Fruit fly (Drosophila melanogaster) whole organism, embryonic: Measurements from ENCODE around the gene CG15498.

ENCODE experiments used
- Atf-2 ChIP-seq: fragments of 200-800 bp; sonication (Bioruptor generic); optimal IDR thresholded peaks from 2 replicates; lab custom pipeline; 2016; ENCODE audit warnings: missing biosample characterization, missing genetic modification characterization
- Awh ChIP-seq: fragments of 200-800 bp; sonication (Bioruptor generic); IDR thresholded peaks from 2 replicates; pipeline ENCODE4, ENCODE4 v1.3.6; 2022; ENCODE audit warnings: missing biosample characterization, missing genetic modification characterization
- CG10267 ChIP-seq: fragments of 200-800 bp; sonication (Bioruptor generic); optimal IDR thresholded peaks from 2 replicates; lab custom pipeline; 2018; ENCODE audit warnings: missing biosample characterization, mild to moderate bottlenecking, missing genetic modification characterization, moderate library complexity
- CG13296 ChIP-seq: fragments of 200-800 bp; sonication (Bioruptor generic); optimal IDR thresholded peaks from 3 replicates; lab custom pipeline; 2018; ENCODE audit warnings: missing biosample characterization, mild to moderate bottlenecking, missing genetic modification characterization
- CG13624 ChIP-seq: fragments of 200-800 bp; sonication (Bioruptor generic); optimal IDR thresholded peaks from 2 replicates; lab custom pipeline; 2016; ENCODE audit warnings: missing biosample characterization, missing genetic modification characterization
- CG13775 ChIP-seq: fragments of 200-800 bp; sonication (Bioruptor generic); optimal IDR thresholded peaks from 3 replicates; lab custom pipeline; 2017; ENCODE audit warnings: missing biosample characterization, mild to moderate bottlenecking, missing genetic modification characterization
- CG14965 ChIP-seq: fragments of 200-800 bp; sonication (Bioruptor generic); optimal IDR thresholded peaks from 2 replicates; lab custom pipeline; 2016; ENCODE audit warnings: missing biosample characterization, missing genetic modification characterization, borderline replicate concordance
- CG15514 ChIP-seq: fragments of 200-800 bp; sonication (Bioruptor generic); optimal IDR thresholded peaks from 3 replicates; lab custom pipeline; 2017; ENCODE audit warnings: missing biosample characterization, missing genetic modification characterization, mild to moderate bottlenecking, moderate library complexity, missing genetic modification reagents
- CG15601 ChIP-seq: fragments of 200-800 bp; sonication (Bioruptor generic); optimal IDR thresholded peaks from 3 replicates; lab custom pipeline; 2019; ENCODE audit warnings: missing biosample characterization, mild to moderate bottlenecking, missing genetic modification characterization, moderate library complexity
- CG1647 ChIP-seq: fragments of 200-800 bp; sonication (Bioruptor generic); optimal IDR thresholded peaks from 3 replicates; lab custom pipeline; 2016; ENCODE audit warnings: missing biosample characterization, missing genetic modification characterization
- CG2199 ChIP-seq: fragments of 200-800 bp; sonication (Bioruptor generic); IDR thresholded peaks from 3 replicates; pipeline ENCODE4 v1.3.6; 2022; ENCODE audit warnings: missing biosample characterization, missing genetic modification characterization
- CG42726 ChIP-seq: fragments of 200-800 bp; sonication (Bioruptor generic); IDR thresholded peaks from 2 replicates; pipeline ENCODE4 v1.3.6; 2022; ENCODE audit warnings: missing biosample characterization, missing genetic modification characterization; ENCODE audit not compliant: partially characterized antibody
- CG6254 ChIP-seq: fragments of 200-800 bp; sonication (Bioruptor generic); optimal IDR thresholded peaks from 3 replicates; lab custom pipeline; 2017; ENCODE audit warnings: mild to moderate bottlenecking, missing biosample characterization, missing genetic modification reagents, missing genetic modification characterization
- CG7271 ChIP-seq: fragments of 200-800 bp; sonication (Bioruptor generic); optimal IDR thresholded peaks from 2 replicates; lab custom pipeline; 2018; ENCODE audit warnings: missing biosample characterization, mild to moderate bottlenecking, missing genetic modification characterization, moderate library complexity
- CG8089 ChIP-seq: fragments of 200-800 bp; sonication (Bioruptor generic); optimal IDR thresholded peaks from 3 replicates; lab custom pipeline; 2016; ENCODE audit warnings: missing biosample characterization, missing genetic modification characterization
- CG8388 ChIP-seq: fragments of 200-800 bp; sonication (Bioruptor generic); optimal IDR thresholded peaks from 2 replicates; lab custom pipeline; 2019; ENCODE audit warnings: missing biosample characterization, mild to moderate bottlenecking, missing genetic modification characterization, moderate library complexity
- CG9609 ChIP-seq: fragments of 200-800 bp; sonication (Bioruptor generic); optimal IDR thresholded peaks from 3 replicates; lab custom pipeline; 2016; ENCODE audit warnings: missing biosample characterization, missing genetic modification characterization
- CG9817 ChIP-seq: fragments of 200-800 bp; sonication (Bioruptor generic); optimal IDR thresholded peaks from 2 replicates; lab custom pipeline; 2018; ENCODE audit warnings: missing biosample characterization, mild to moderate bottlenecking, missing genetic modification characterization, moderate library complexity
- Camta ChIP-seq: fragments of 200-800 bp; sonication (Bioruptor generic); optimal IDR thresholded peaks from 2 replicates; lab custom pipeline; 2016; ENCODE audit warnings: missing biosample characterization, missing genetic modification characterization
- Chrac-16 ChIP-seq: fragments of 200-800 bp; sonication (Bioruptor generic); optimal IDR thresholded peaks from 3 replicates; lab custom pipeline; 2016; ENCODE audit warnings: missing biosample characterization, missing genetic modification characterization
- Dip3 ChIP-seq: fragments of 200-800 bp; sonication (Bioruptor generic); optimal IDR thresholded peaks from 3 replicates; lab custom pipeline; 2016; ENCODE audit warnings: missing biosample characterization, missing genetic modification characterization
- Fer1 ChIP-seq: fragments of 200-800 bp; sonication (Bioruptor generic); optimal IDR thresholded peaks from 2 replicates; lab custom pipeline; 2017; ENCODE audit warnings: missing biosample characterization, mild to moderate bottlenecking, missing genetic modification characterization
- Gsc ChIP-seq: fragments of 200-800 bp; sonication (Bioruptor generic); IDR thresholded peaks from 2 replicates; pipeline ENCODE4 v1.3.6; 2022; ENCODE audit warnings: missing biosample characterization, missing genetic modification characterization
- Kr ChIP-seq: fragments of 200-800 bp; sonication (Bioruptor generic); optimal IDR thresholded peaks from 2 replicates; lab custom pipeline; 2017; ENCODE audit warnings: missing biosample characterization, mild to moderate bottlenecking, missing genetic modification characterization
- Lhr ChIP-seq: fragments of 200-800 bp; sonication (Bioruptor generic); optimal IDR thresholded peaks from 3 replicates; lab custom pipeline; 2017; ENCODE audit warnings: mild to moderate bottlenecking, missing biosample characterization, missing genetic modification reagents, missing genetic modification characterization
- MBD-R2 ChIP-seq: fragments of 200-800 bp; sonication (Bioruptor generic); IDR thresholded peaks from 2 replicates; pipeline ENCODE4 v1.3.6; 2022; ENCODE audit warnings: missing biosample characterization, missing genetic modification characterization
- NFAT ChIP-seq: fragments of 200-800 bp; sonication (Bioruptor generic); IDR thresholded peaks from 2 replicates; pipeline ENCODE4 v1.3.6; 2022; ENCODE audit warnings: missing biosample characterization, missing genetic modification characterization
- NK7.1 ChIP-seq: fragments of 200-800 bp; sonication (Bioruptor generic); optimal IDR thresholded peaks from 3 replicates; lab custom pipeline; 2016; ENCODE audit warnings: missing biosample characterization, missing genetic modification characterization
- NfI ChIP-seq: fragments of 200-800 bp; sonication (Bioruptor generic); optimal IDR thresholded peaks from 3 replicates; lab custom pipeline; 2018; ENCODE audit warnings: missing biosample characterization, mild to moderate bottlenecking, missing genetic modification characterization, moderate library complexity
- Opbp ChIP-seq: fragments of 200-800 bp; sonication (Bioruptor generic); IDR thresholded peaks from 3 replicates; pipeline ENCODE4 v1.3.6; 2022; ENCODE audit warnings: missing biosample characterization, missing genetic modification characterization; ENCODE audit not compliant: partially characterized antibody
- Sox100B ChIP-seq: fragments of 200-800 bp; sonication (Bioruptor generic); optimal IDR thresholded peaks from 3 replicates; lab custom pipeline; 2018; ENCODE audit warnings: missing biosample characterization, mild to moderate bottlenecking, missing genetic modification characterization
- Ssrp ChIP-seq: fragments of 200-800 bp; sonication (Bioruptor generic); optimal IDR thresholded peaks from 2 replicates; lab custom pipeline; 2018; ENCODE audit warnings: missing biosample characterization, mild to moderate bottlenecking, missing genetic modification characterization, moderate library complexity
- YL-1 ChIP-seq: fragments of 200-800 bp; sonication (Bioruptor generic); optimal IDR thresholded peaks from 3 replicates; lab custom pipeline; 2017; ENCODE audit warnings: missing biosample characterization, mild to moderate bottlenecking, missing genetic modification characterization
- ac ChIP-seq: fragments of 200-800 bp; sonication (Bioruptor generic); optimal IDR thresholded peaks from 3 replicates; lab custom pipeline; 2017; ENCODE audit warnings: missing biosample characterization, mild to moderate bottlenecking, missing genetic modification characterization
- br ChIP-seq: fragments of >200 bp; optimal IDR thresholded peaks from 2 replicates; lab custom pipeline; 2017
- cato ChIP-seq: fragments of 200-800 bp; sonication (Bioruptor generic); optimal IDR thresholded peaks from 2 replicates; lab custom pipeline; 2016; ENCODE audit warnings: missing biosample characterization, missing genetic modification characterization, borderline replicate concordance
- ci ChIP-seq: fragments of 200-800 bp; sonication (Bioruptor generic); IDR thresholded peaks from 3 replicates; pipeline ENCODE4 v1.3.6; 2022; ENCODE audit warnings: missing biosample characterization, missing genetic modification characterization
- croc ChIP-seq: fragments of 200-800 bp; sonication (Bioruptor generic); conservative IDR thresholded peaks from 3 replicates; pipeline ENCODE4 v1.3.6; 2022; ENCODE audit warnings: missing biosample characterization, missing genetic modification characterization
- danr ChIP-seq: fragments of 200-800 bp; sonication (Bioruptor generic); IDR thresholded peaks from 2 replicates; pipeline ENCODE4 v1.3.6; 2022; ENCODE audit warnings: missing biosample characterization, missing genetic modification characterization
- eve ChIP-seq, 2 experiments: fragments of >200 bp; optimal IDR thresholded peaks; 2 replicates each; lab custom pipeline; 2017; ENCODE audit warnings: missing biosample characterization in 2 of 2, missing genetic modification characterization in 2 of 2
- eyg ChIP-seq: fragments of 200-800 bp; sonication (Bioruptor generic); optimal IDR thresholded peaks from 3 replicates; lab custom pipeline; 2016; ENCODE audit warnings: missing biosample characterization, missing genetic modification characterization
- gsb-n ChIP-seq: fragments of 200-800 bp; sonication (Bioruptor generic); optimal IDR thresholded peaks from 3 replicates; lab custom pipeline; 2018; ENCODE audit warnings: missing biosample characterization, mild to moderate bottlenecking, missing genetic modification characterization
- hth ChIP-seq: fragments of >200 bp; optimal IDR thresholded peaks from 2 replicates; lab custom pipeline; 2017; ENCODE audit warnings: inconsistent platforms
- mam ChIP-seq: fragments of 200-800 bp; sonication (Bioruptor generic); optimal IDR thresholded peaks from 3 replicates; lab custom pipeline; 2016; ENCODE audit warnings: missing biosample characterization, missing genetic modification characterization
- pb ChIP-seq: fragments of 200-800 bp; sonication (Bioruptor generic); optimal IDR thresholded peaks from 3 replicates; lab custom pipeline; 2016; ENCODE audit warnings: missing biosample characterization, missing genetic modification characterization
- row ChIP-seq: fragments of 200-800 bp; sonication (Bioruptor generic); IDR thresholded peaks from 3 replicates; pipeline ENCODE4 v1.3.6; 2022; ENCODE audit warnings: missing biosample characterization, missing genetic modification characterization
- sens ChIP-seq: fragments of 200-800 bp; sonication (Bioruptor generic); peaks from one replicate; lab custom pipeline; 2016; ENCODE audit warnings: missing biosample characterization, missing genetic modification characterization
- slbo ChIP-seq: fragments of 200-800 bp; sonication (Bioruptor generic); IDR thresholded peaks from 2 replicates; pipeline ENCODE4 v1.3.6; 2022; ENCODE audit warnings: missing biosample characterization, missing genetic modification characterization
- sob ChIP-seq: fragments of 200-800 bp; sonication (Bioruptor generic); IDR thresholded peaks from 2 replicates; pipeline ENCODE4 v1.3.6; 2022; ENCODE audit warnings: missing biosample characterization, missing genetic modification characterization
- trem ChIP-seq: fragments of 200-800 bp; optimal IDR thresholded peaks from 3 replicates; lab custom pipeline; 2019; ENCODE audit warnings: missing biosample characterization, mild to moderate bottlenecking, missing genetic modification characterization, moderate library complexity
- wor ChIP-seq: fragments of 200-800 bp; sonication (Bioruptor generic); IDR thresholded peaks from 2 replicates; pipeline ENCODE4 v1.3.6; 2022; ENCODE audit warnings: missing biosample characterization, missing genetic modification characterization
- z ChIP-seq: fragments of 200-800 bp; sonication (Bioruptor generic); IDR thresholded peaks from 3 replicates; pipeline ENCODE4 v1.3.6; 2022; ENCODE audit warnings: missing biosample characterization, missing genetic modification characterization

The CG15498 gene

DNA sequence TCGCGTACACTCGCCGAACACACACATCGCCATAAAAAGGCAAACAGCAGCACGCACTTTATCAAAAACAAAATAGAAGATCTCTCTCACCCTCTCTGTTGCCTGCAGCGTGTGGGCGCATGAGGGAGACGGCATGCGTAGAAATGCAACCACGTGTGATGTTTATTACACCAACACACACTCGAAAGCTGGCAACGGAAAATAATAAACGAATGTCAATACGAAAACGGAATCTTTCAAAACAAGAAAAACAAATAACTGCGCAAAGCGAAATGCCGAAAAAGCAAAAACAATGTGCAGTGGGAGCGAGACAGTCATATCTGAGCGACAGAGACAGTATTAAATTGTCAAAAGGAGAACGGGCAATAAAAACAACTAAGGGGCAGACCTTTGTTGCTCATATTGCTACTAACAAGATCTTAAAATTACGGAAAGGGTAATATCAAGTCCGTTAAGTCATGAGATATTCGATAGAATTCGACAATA lies 44.4 kb upstream of the CG15498 start (continued):
- TF ChIP-seq NfI (GFP tag; lab: Kevin White, UChicago) (peak; percentile 53), NK7.1 (GFP tag; lab: Kevin White, UChicago) (peak; percentile 87), CG9609 (GFP tag; lab: Kevin White, UChicago) (peak; percentile 52), YL-1 (GFP tag; lab: Kevin White, UChicago) (peak; percentile 72), hth (lab: Kevin White, UChicago) (no peak), CG10267 (tag; lab: Kevin White, UChicago) (peak; percentile 27), CG2199 (GFP tag; lab: Robert Waterston, UW) (no peak), eyg (GFP tag; lab: Kevin White, UChicago) (peak; percentile 87), Lhr (peak; percentile 75), CG6254 (GFP tag; lab: Kevin White, UChicago) (peak; percentile 81), trem (peak; percentile 27), Kr (GFP tag; lab: Kevin White, UChicago) (peak; percentile 96), CG7271 (tag; lab: Kevin White, UChicago) (peak; percentile 79), mam (no peak), CG9817 (tag; lab: Kevin White, UChicago) (peak; percentile 20), eve (GFP tag; optimal IDR thresholded peaks at IDR 0.05; lab: Kevin White, UChicago) (peak in 1 of 2 experiments; percentile 50), ac (GFP tag; lab: Kevin White, UChicago) (peak; percentile 83), sens (peak; percentile 98), NFAT (no peak), CG15601 (tag; lab: Kevin White, UChicago) (peak; percentile 90), sob (no peak), Fer1 (peak; percentile 87), Atf-2 (GFP tag; lab: Kevin White, UChicago) (peak; percentile 54), CG13775 (GFP tag; lab: Kevin White, UChicago) (peak; percentile 39), br (lab: Kevin White, UChicago) (no peak), danr (no peak), gsb-n (tag; lab: Kevin White, UChicago) (peak; percentile 81), CG8089 (peak; percentile 87), CG13296 (GFP tag; lab: Kevin White, UChicago) (peak; percentile 85), Dip3 (GFP tag; lab: Kevin White, UChicago) (no peak), cato (GFP tag; lab: Kevin White, UChicago) (peak; percentile 34), Chrac-16 (GFP tag; lab: Kevin White, UChicago) (no peak), CG15514 (GFP tag; lab: Kevin White, UChicago) (peak; percentile 73), CG8388 (GFP tag; lab: Kevin White, UChicago) (peak; percentile 33), Awh (GFP tag; lab: Robert Waterston, UW) (no peak), row (no peak), croc (GFP tag; lab: Robert Waterston, UW) (no peak), slbo (GFP tag; lab: Robert Waterston, UW) (no peak), Gsc (GFP tag; lab: Robert Waterston, UW) (no peak), ci (no peak), Camta (peak; percentile 71), CG14965 (GFP tag; lab: Kevin White, UChicago) (peak; percentile 81), Opbp (GFP tag; lab: Robert Waterston, UW) (no peak), CG1647 (GFP tag; lab: Kevin White, UChicago) (peak; percentile 14), CG13624 (peak; percentile 76), wor (GFP tag; lab: Robert Waterston, UW) (no peak), Sox100B (peak; percentile 82), MBD-R2 (no peak), z (GFP tag; lab: Robert Waterston, UW) (no peak), Ssrp (tag; lab: Kevin White, UChicago) (no peak), CG42726 (no peak), pb (GFP tag; lab: Kevin White, UChicago) (peak; percentile 87)
